Comparison of ENCODE assay signal across 2 worm cellular contexts in genomic region chrIV:296849-297248, ce11.
TF ChIP-seq lines count a peak whose summit lies in the region.

No protein-coding gene starts in this region.

TF ChIP-seq in whole organism, L2 larva, 48 proteins besides CTCF, POLR2A, EP300 and RAD21 (continued from another document):
- TF ChIP-seq mab-5 (tag; optimal IDR thresholded peaks at IDR 0.05; lab: Kevin White, UChicago) (no peak), peb-1 (tag; optimal IDR thresholded peaks at IDR 0.05; lab: Kevin White, UChicago) (no peak), mdl-1 (tag; optimal IDR thresholded peaks at IDR 0.05; lab: Kevin White, UChicago) (peak in 1 of 2 experiments; percentile 25), gmeb-1 (tag; optimal IDR thresholded peaks at IDR 0.05; lab: Kevin White, UChicago) (peak; percentile 70), sma-9 (GFP tag; optimal IDR thresholded peaks at IDR 0.05; lab: Kevin White, UChicago) (peak; percentile 58), sma-9 (tag; optimal IDR thresholded peaks at IDR 0.05; lab: Kevin White, UChicago) (no peak), F13H6.1 (tag; optimal IDR thresholded peaks at IDR 0.05; lab: Kevin White, UChicago) (no peak), ztf-11 (tag; optimal IDR thresholded peaks at IDR 0.05; lab: Kevin White, UChicago) (no peak), lin-11 (tag; optimal IDR thresholded peaks at IDR 0.05; lab: Kevin White, UChicago) (no peak), nhr-77 (tag; optimal IDR thresholded peaks at IDR 0.05; lab: Kevin White, UChicago) (no peak), blmp-1 (tag; optimal IDR thresholded peaks at IDR 0.05; lab: Kevin White, UChicago; ENCODE audit: insufficient read depth) (no peak), fos-1 (tag; optimal IDR thresholded peaks at IDR 0.05; lab: Kevin White, UChicago) (peak; percentile 55), sma-3 (GFP tag; optimal IDR thresholded peaks at IDR 0.05; lab: Kevin White, UChicago) (peak; percentile 29), lsy-2 (tag; optimal IDR thresholded peaks at IDR 0.05; lab: Kevin White, UChicago) (peak in 1 of 2 experiments; percentile 13), nhr-23 (tag; optimal IDR thresholded peaks at IDR 0.05; lab: Kevin White, UChicago) (no peak), skn-1 (tag; optimal IDR thresholded peaks at IDR 0.05; lab: Kevin White, UChicago) (no peak), crh-2 (tag; optimal IDR thresholded peaks at IDR 0.05; lab: Kevin White, UChicago) (peak; percentile 71)

TF ChIP-seq in whole organism, L4 larva, 104 proteins besides CTCF, POLR2A, EP300 and RAD21 (continued from another document):
- TF ChIP-seq zip-2 (tag; optimal IDR thresholded peaks at IDR 0.05; lab: Kevin White, UChicago) = no peak
- TF ChIP-seq tra-1 (GFP tag; IDR thresholded peaks at IDR 0.05; lab: Robert Waterston, UW) = peak; percentile 63; the same call in 1 of the 2 replicates
- no peak for TF ChIP-seq nhr-25 (tag; optimal IDR thresholded peaks at IDR 0.05; lab: Kevin White, UChicago; ENCODE audit: borderline replicate concordance, insufficient read depth)
- TF ChIP-seq cey-2 (tag; optimal IDR thresholded peaks at IDR 0.05; lab: Kevin White, UChicago; ENCODE audit: borderline replicate concordance, insufficient read depth) = peak; percentile 24
- peak; percentile 66 for TF ChIP-seq nhr-48 (tag; optimal IDR thresholded peaks at IDR 0.05; lab: Kevin White, UChicago)
- TF ChIP-seq nhr-237 (tag; optimal IDR thresholded peaks at IDR 0.05; lab: Kevin White, UChicago) = no peak
- TF ChIP-seq rbr-2 (tag; optimal IDR thresholded peaks at IDR 0.05; lab: Kevin White, UChicago) = no peak
- TF ChIP-seq mep-1 (tag; optimal IDR thresholded peaks at IDR 0.05; lab: Kevin White, UChicago) = peak; percentile 23
- TF ChIP-seq dve-1 (tag; optimal IDR thresholded peaks at IDR 0.05; lab: Kevin White, UChicago; ENCODE audit: insufficient read depth) = peak; percentile 90
- TF ChIP-seq daf-16 (GFP tag; optimal IDR thresholded peaks at IDR 0.05; lab: Kevin White, UChicago) = peak in 1 of 2 experiments; percentile 65
- peak; percentile 99 for TF ChIP-seq daf-16 (tag; optimal IDR thresholded peaks at IDR 0.05; lab: Kevin White, UChicago)
TF ChIP-seq in whole organism, L4 larva: peak in this region for 18.
